Fruit fly (Drosophila melanogaster) whole organism, adult: Measurements from ENCODE around the gene insv.

Source experiments
- CG11617 ChIP-seq: fragments of 200-800 bp; sonication (Bioruptor generic); optimal IDR thresholded peaks from 2 replicates; lab custom pipeline; 2017; ENCODE audit warnings: mild to moderate bottlenecking, missing biosample characterization, missing genetic modification reagents, missing genetic modification characterization
- CG12768 ChIP-seq: fragments of 200-800 bp; sonication (Bioruptor generic); optimal IDR thresholded peaks from 2 replicates; lab custom pipeline; 2017; ENCODE audit warnings: missing biosample characterization, missing genetic modification characterization, mild to moderate bottlenecking, moderate library complexity, missing genetic modification reagents
- CG14711 ChIP-seq: fragments of 200-800 bp; sonication (Bioruptor generic); optimal IDR thresholded peaks from 2 replicates; lab custom pipeline; 2018; ENCODE audit warnings: missing biosample characterization, mild to moderate bottlenecking, missing genetic modification characterization, moderate library complexity
- CG1620 ChIP-seq: fragments of 200-800 bp; sonication (Bioruptor generic); optimal IDR thresholded peaks from 2 replicates; lab custom pipeline; 2016; ENCODE audit warnings: missing biosample characterization, missing genetic modification characterization
- CG33017 ChIP-seq: fragments of 200-800 bp; sonication (Bioruptor generic); optimal IDR thresholded peaks from 2 replicates; lab custom pipeline; 2018; ENCODE audit warnings: missing biosample characterization, mild to moderate bottlenecking, missing genetic modification characterization, moderate library complexity
- CG5204 ChIP-seq: fragments of 200-800 bp; sonication (Bioruptor generic); optimal IDR thresholded peaks from 2 replicates; lab custom pipeline; 2016; ENCODE audit warnings: missing biosample characterization, missing genetic modification characterization
- CG7045 ChIP-seq: fragments of 200-800 bp; sonication (Bioruptor generic); optimal IDR thresholded peaks from 2 replicates; lab custom pipeline; 2017; ENCODE audit warnings: missing biosample characterization, mild to moderate bottlenecking, missing genetic modification characterization
- CG7101 ChIP-seq: fragments of 200-800 bp; sonication (Bioruptor generic); optimal IDR thresholded peaks from 2 replicates; lab custom pipeline; 2018; ENCODE audit warnings: missing biosample characterization, mild to moderate bottlenecking, missing genetic modification characterization, moderate library complexity
- Clk ChIP-seq: fragments of 200-800 bp; sonication (Bioruptor generic); optimal IDR thresholded peaks from 2 replicates; lab custom pipeline; 2017; ENCODE audit warnings: missing biosample characterization, missing genetic modification characterization
- Crg-1 ChIP-seq: fragments of 200-800 bp; sonication (Bioruptor generic); optimal IDR thresholded peaks from 2 replicates; lab custom pipeline; 2016; ENCODE audit warnings: missing biosample characterization, missing genetic modification characterization
- Hr96 ChIP-seq: fragments of 200-800 bp; sonication (Bioruptor generic); optimal IDR thresholded peaks from 2 replicates; lab custom pipeline; 2016; ENCODE audit warnings: missing biosample characterization, missing genetic modification characterization
- Mnt ChIP-seq: fragments of 200-800 bp; sonication (Bioruptor generic); optimal IDR thresholded peaks from 2 replicates; lab custom pipeline; 2016; ENCODE audit warnings: missing biosample characterization, mild to moderate bottlenecking, missing genetic modification characterization
- bab1 ChIP-seq: fragments of 200-800 bp; sonication (Bioruptor generic); optimal IDR thresholded peaks from 3 replicates; lab custom pipeline; 2019; ENCODE audit warnings: missing biosample characterization, mild to moderate bottlenecking, missing genetic modification characterization, moderate library complexity
- cic ChIP-seq: fragments of 200-800 bp; sonication (Bioruptor generic); optimal IDR thresholded peaks from 2 replicates; lab custom pipeline; 2017; ENCODE audit warnings: missing biosample characterization, mild to moderate bottlenecking, missing genetic modification characterization, moderate library complexity
- cnc ChIP-seq, 2 experiments: fragments of >200 bp; optimal IDR thresholded peaks; 2 replicates each; lab custom pipeline; 2017
- kay ChIP-seq: fragments of 200-800 bp; sonication (Bioruptor generic); peaks from one replicate; lab custom pipeline; 2016; ENCODE audit warnings: missing biosample characterization, missing genetic modification characterization, borderline replicate concordance
- ovo ChIP-seq: fragments of 200-800 bp; sonication (Bioruptor generic); optimal IDR thresholded peaks from 2 replicates; lab custom pipeline; 2016; ENCODE audit warnings: missing biosample characterization, missing genetic modification characterization
- pad ChIP-seq: fragments of 200-800 bp; sonication (Bioruptor generic); optimal IDR thresholded peaks from 3 replicates; lab custom pipeline; 2017; ENCODE audit warnings: missing biosample characterization, missing genetic modification characterization, mild to moderate bottlenecking, moderate library complexity, missing genetic modification reagents
- tj ChIP-seq: fragments of 200-800 bp; sonication (Bioruptor generic); optimal IDR thresholded peaks from 3 replicates; lab custom pipeline; 2017; ENCODE audit warnings: missing biosample characterization, mild to moderate bottlenecking, missing genetic modification characterization, moderate library complexity
- toe ChIP-seq: fragments of 200-800 bp; sonication (Bioruptor generic); optimal IDR thresholded peaks from 2 replicates; lab custom pipeline; 2016; ENCODE audit warnings: missing biosample characterization, missing genetic modification characterization

The insv gene

DNA sequence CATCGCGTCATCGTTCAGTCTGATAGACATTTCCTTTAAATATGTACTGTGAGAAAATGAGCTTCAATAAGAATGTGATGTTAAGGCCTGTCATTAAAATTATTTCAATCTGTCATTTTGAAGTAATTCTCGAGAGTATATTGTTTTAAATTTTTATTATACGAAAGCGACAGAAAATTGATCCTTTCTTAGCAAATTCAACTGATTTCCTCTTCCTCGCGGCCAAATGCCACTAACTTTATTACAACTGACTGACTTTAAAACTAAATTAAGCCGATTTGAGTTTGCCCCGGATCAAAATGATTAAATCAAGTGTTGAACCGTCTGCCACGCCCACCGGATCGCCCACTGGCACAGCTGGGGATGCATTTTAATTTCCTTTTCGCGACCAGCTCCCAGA is 24.1 kb downstream of the insv start, which contains the start of gene CG3515:
CG3515 (minus strand) TSS at position 101 of the 400 bp plus-strand sequence.
- no peak for TF ChIP-seq bab1 (GFP tag; lab: Kevin White, UChicago)
- TF ChIP-seq CG1620, result no peak
- TF ChIP-seq pad (GFP tag; lab: Kevin White, UChicago), result no peak
- TF ChIP-seq tj (GFP tag; lab: Kevin White, UChicago), result no peak
- TF ChIP-seq cnc (optimal IDR thresholded peaks at IDR 0.05; lab: Kevin White, UChicago), result no peak
- no peak for TF ChIP-seq cic
- no peak for TF ChIP-seq CG14711 (tag; lab: Kevin White, UChicago)
- TF ChIP-seq CG7101 (tag; lab: Kevin White, UChicago), result no peak
- TF ChIP-seq CG11617 (GFP tag; lab: Kevin White, UChicago), result no peak
- no peak for TF ChIP-seq kay
- TF ChIP-seq Mnt (GFP tag; lab: Kevin White, UChicago), result no peak
- TF ChIP-seq Crg-1 (GFP tag; lab: Kevin White, UChicago), result no peak
- TF ChIP-seq Clk (GFP tag; lab: Kevin White, UChicago), result no peak
- TF ChIP-seq CG33017 (tag; lab: Kevin White, UChicago), result no peak

dm6 chr2L:2542491-2542890 is 34.3 kb downstream of the insv start:
- TF ChIP-seq tj (GFP tag; lab: Kevin White, UChicago), result no peak
- TF ChIP-seq CG1620, result no peak
- no peak for TF ChIP-seq CG33017 (tag; lab: Kevin White, UChicago)
- TF ChIP-seq CG11617 (GFP tag; lab: Kevin White, UChicago), result no peak
- TF ChIP-seq cic, result no peak
- TF ChIP-seq CG14711 (tag; lab: Kevin White, UChicago), result no peak
- TF ChIP-seq Crg-1 (GFP tag; lab: Kevin White, UChicago), result no peak
- no peak for TF ChIP-seq kay
- no peak for TF ChIP-seq Mnt (GFP tag; lab: Kevin White, UChicago)
- TF ChIP-seq CG5204 (GFP tag; lab: Kevin White, UChicago), result no peak
- no peak for TF ChIP-seq bab1 (GFP tag; lab: Kevin White, UChicago)
- TF ChIP-seq CG12768 (GFP tag; lab: Kevin White, UChicago), result no peak
- no peak for TF ChIP-seq Hr96 (GFP tag; lab: Kevin White, UChicago)
- no peak for TF ChIP-seq pad (GFP tag; lab: Kevin White, UChicago)
- no peak for TF ChIP-seq ovo
- no peak for TF ChIP-seq CG7045 (GFP tag; lab: Kevin White, UChicago)
- TF ChIP-seq cnc (optimal IDR thresholded peaks at IDR 0.05; lab: Kevin White, UChicago), result no peak

DNA sequence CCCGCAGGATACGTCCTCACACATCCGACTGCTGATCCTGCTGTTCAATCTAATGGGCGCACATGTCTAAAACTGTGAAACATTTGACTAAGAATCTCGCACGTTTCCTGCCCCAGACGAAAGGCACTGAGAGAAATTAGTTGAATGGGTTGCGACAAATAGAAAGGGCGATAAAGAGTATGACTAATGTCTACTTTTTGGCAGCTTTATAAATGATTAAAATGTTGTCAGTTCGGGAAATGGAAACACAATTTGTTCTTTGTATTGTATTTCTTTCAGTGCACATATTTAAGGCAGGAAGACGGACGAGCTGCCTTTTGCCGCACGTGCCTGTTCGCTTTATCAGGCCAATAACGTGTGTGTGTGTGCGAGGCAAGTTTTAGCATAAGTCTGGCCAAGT is 48.7 kb downstream of the insv start:
- TF ChIP-seq CG12768 (GFP tag; lab: Kevin White, UChicago), result no peak
- TF ChIP-seq ovo, result no peak
- no peak for TF ChIP-seq Crg-1 (GFP tag; lab: Kevin White, UChicago)
- no peak for TF ChIP-seq Mnt (GFP tag; lab: Kevin White, UChicago)
- no peak for TF ChIP-seq Hr96 (GFP tag; lab: Kevin White, UChicago)
- TF ChIP-seq CG7101 (tag; lab: Kevin White, UChicago), result no peak
- no peak for TF ChIP-seq Clk (GFP tag; lab: Kevin White, UChicago)
- TF ChIP-seq toe (GFP tag; lab: Kevin White, UChicago), result no peak
- no peak for TF ChIP-seq tj (GFP tag; lab: Kevin White, UChicago)
- no peak for TF ChIP-seq CG11617 (GFP tag; lab: Kevin White, UChicago)
- TF ChIP-seq CG14711 (tag; lab: Kevin White, UChicago), result no peak
- no peak for TF ChIP-seq cnc (optimal IDR thresholded peaks at IDR 0.05; lab: Kevin White, UChicago)
- TF ChIP-seq bab1 (GFP tag; lab: Kevin White, UChicago), result no peak
- TF ChIP-seq cic, result no peak
- no peak for TF ChIP-seq CG33017 (tag; lab: Kevin White, UChicago)
- no peak for TF ChIP-seq pad (GFP tag; lab: Kevin White, UChicago)
